Worm (Caenorhabditis elegans) whole organism, L1 larva: ENCODE measurements around the gene ddx-23.

Source experiments
- C16A3.4 ChIP-seq: fragments of 150-350 bp; optimal IDR thresholded peaks from 2 replicates; lab custom pipeline; 2014; ENCODE audit warnings: missing biosample characterization, missing genetic modification characterization
- F16B12.6 ChIP-seq: fragments of 150-350 bp; optimal IDR thresholded peaks from 2 replicates; lab custom pipeline; 2014; ENCODE audit warnings: missing biosample characterization, missing genetic modification characterization
- aha-1 ChIP-seq: fragments of 150-350 bp; optimal IDR thresholded peaks from 2 replicates; lab custom pipeline; 2014; ENCODE audit warnings: missing biosample characterization, missing genetic modification characterization
- aly-2 ChIP-seq: fragments of 150-350 bp; optimal IDR thresholded peaks from 2 replicates; lab custom pipeline; 2014; ENCODE audit warnings: missing biosample characterization, missing genetic modification characterization
- blmp-1 ChIP-seq: fragments of 150-350 bp; optimal IDR thresholded peaks from 2 replicates; lab custom pipeline; 2014; ENCODE audit warnings: missing biosample characterization, missing genetic modification characterization
- ceh-63 ChIP-seq: fragments of 200-800 bp; sonication (Bioruptor generic); optimal IDR thresholded peaks from 2 replicates; lab custom pipeline; 2018; ENCODE audit warnings: mild to moderate bottlenecking, missing genetic modification characterization, missing compliant biosample characterization
- ceh-8 ChIP-seq: fragments of 200-800 bp; sonication (Bioruptor generic); optimal IDR thresholded peaks from 2 replicates; lab custom pipeline; 2018; ENCODE audit warnings: mild to moderate bottlenecking, missing genetic modification characterization, moderate library complexity, missing compliant biosample characterization
- ceh-90 ChIP-seq: sonication (generic microtip); optimal IDR thresholded peaks from 2 replicates; lab custom pipeline; 2016; ENCODE audit warnings: missing genetic modification characterization, missing compliant biosample characterization
- ces-1 ChIP-seq: fragments of 150-350 bp; optimal IDR thresholded peaks from 2 replicates; lab custom pipeline; 2014; ENCODE audit warnings: missing biosample characterization, missing genetic modification reagents, missing genetic modification characterization
- dsc-1 ChIP-seq: sonication (generic microtip); optimal IDR thresholded peaks from 2 replicates; lab custom pipeline; 2016; ENCODE audit warnings: mild to moderate bottlenecking, missing genetic modification characterization, missing compliant biosample characterization
- efl-1 ChIP-seq, 4 experiments: fragments of 150-350 bp; optimal IDR thresholded peaks in 3 of 4; peaks in 1 of 4; 1 replicate in 1 of 4; 2 replicates in 3 of 4; lab custom pipeline; 2014; ENCODE audit warnings: missing biosample characterization in 2 of 4, missing genetic modification characterization in 2 of 4, missing genetic modification reagents in 2 of 4
- egl-27 ChIP-seq, 2 experiments: fragments of 150-350 bp in 1 of 2; sonication (generic microtip); optimal IDR thresholded peaks; 3 replicates each; lab custom pipeline; 2017 to 2018; ENCODE audit warnings: missing biosample characterization in 2 of 2, missing genetic modification characterization in 2 of 2, missing genetic modification reagents in 2 of 2
- ets-5 ChIP-seq: fragments of 200-800 bp; sonication (Bioruptor generic); IDR thresholded peaks from 2 replicates; pipeline ENCODE4 v1.3.6; 2022; ENCODE audit warnings: missing genetic modification characterization, missing compliant biosample characterization
- fkh-10 ChIP-seq: sonication (generic microtip); optimal IDR thresholded peaks from 2 replicates; lab custom pipeline; 2017; ENCODE audit warnings: missing biosample characterization, missing genetic modification reagents, missing genetic modification characterization
- fkh-8 ChIP-seq: sonication (generic microtip); optimal IDR thresholded peaks from 2 replicates; lab custom pipeline; 2016; ENCODE audit warnings: mild to moderate bottlenecking, missing genetic modification characterization, missing compliant biosample characterization
- fos-1 ChIP-seq: fragments of 150-350 bp; optimal IDR thresholded peaks from 2 replicates; lab custom pipeline; 2014; ENCODE audit warnings: missing biosample characterization, missing genetic modification characterization
- grh-1 ChIP-seq: fragments of 200-800 bp; sonication (Bioruptor generic); IDR thresholded peaks from 2 replicates; pipeline ENCODE4 v1.3.6; 2022; ENCODE audit warnings: missing genetic modification reagents, missing genetic modification characterization, missing compliant biosample characterization
- hlh-4 ChIP-seq: sonication (generic microtip); optimal IDR thresholded peaks from 2 replicates; lab custom pipeline; 2016; ENCODE audit warnings: mild to moderate bottlenecking, missing genetic modification characterization, missing compliant biosample characterization
- irx-1 ChIP-seq: sonication (generic microtip); optimal IDR thresholded peaks from 2 replicates; lab custom pipeline; 2016; ENCODE audit warnings: missing genetic modification characterization, missing compliant biosample characterization
- isw-1 ChIP-seq: fragments of 200-800 bp; sonication (Bioruptor generic); IDR thresholded peaks from 2 replicates; pipeline ENCODE4 v1.3.6; 2022; ENCODE audit warnings: missing genetic modification characterization, missing compliant biosample characterization
- jun-1 ChIP-seq: fragments of 150-350 bp; optimal IDR thresholded peaks from 2 replicates; lab custom pipeline; 2014; ENCODE audit warnings: missing biosample characterization, missing genetic modification reagents, missing genetic modification characterization
- lin-35 ChIP-seq, 2 experiments: fragments of 150-350 bp; optimal IDR thresholded peaks; 2 replicates each; lab custom pipeline; 2014; ENCODE audit warnings: missing biosample characterization in 2 of 2, missing genetic modification characterization in 2 of 2, missing genetic modification reagents in 2 of 2
- lir-3 ChIP-seq: sonication (generic microtip); optimal IDR thresholded peaks from 2 replicates; lab custom pipeline; 2016; ENCODE audit warnings: mild to moderate bottlenecking, missing genetic modification characterization, moderate library complexity, missing compliant biosample characterization; ENCODE audit not compliant: poor library complexity
- lsy-2 ChIP-seq, 2 experiments: fragments of 150-350 bp; optimal IDR thresholded peaks; 2 replicates each; lab custom pipeline; 2014; ENCODE audit warnings: missing biosample characterization in 2 of 2, missing genetic modification characterization in 2 of 2
- mdl-1 ChIP-seq, 2 experiments: fragments of 150-350 bp; optimal IDR thresholded peaks; 2 replicates each; lab custom pipeline; 2014 to 2017; ENCODE audit warnings: missing biosample characterization in 2 of 2, missing genetic modification characterization in 2 of 2, inconsistent platforms in 1 of 2
- mef-2 ChIP-seq: fragments of 150-350 bp; optimal IDR thresholded peaks from 2 replicates; lab custom pipeline; 2014; ENCODE audit warnings: missing biosample characterization, missing genetic modification characterization
- nhr-11 ChIP-seq: fragments of 150-350 bp; optimal IDR thresholded peaks from 2 replicates; lab custom pipeline; 2014; ENCODE audit warnings: missing biosample characterization, missing genetic modification characterization
- nhr-12 ChIP-seq: sonication (generic microtip); optimal IDR thresholded peaks from 2 replicates; lab custom pipeline; 2017; ENCODE audit warnings: missing biosample characterization, missing genetic modification characterization
- nhr-19 ChIP-seq: fragments of 200-800 bp; sonication (Bioruptor generic); conservative IDR thresholded peaks from 2 replicates; pipeline ENCODE4 v1.3.6; 2022; ENCODE audit warnings: missing genetic modification characterization, missing compliant biosample characterization
- nhr-20 ChIP-seq: sonication (generic microtip); optimal IDR thresholded peaks from 2 replicates; lab custom pipeline; 2016; ENCODE audit warnings: mild to moderate bottlenecking, missing genetic modification characterization, missing compliant biosample characterization
- nhr-237 ChIP-seq: fragments of 150-350 bp; optimal IDR thresholded peaks from 2 replicates; lab custom pipeline; 2014; ENCODE audit warnings: missing biosample characterization, missing genetic modification characterization
- nhr-28 ChIP-seq: fragments of 150-350 bp; optimal IDR thresholded peaks from 2 replicates; lab custom pipeline; 2014; ENCODE audit warnings: missing biosample characterization, missing genetic modification characterization
- nhr-47 ChIP-seq: sonication (generic microtip); optimal IDR thresholded peaks from 2 replicates; lab custom pipeline; 2016; ENCODE audit warnings: mild to moderate bottlenecking, missing genetic modification characterization, moderate library complexity, missing compliant biosample characterization
- nhr-71 ChIP-seq: sonication (generic microtip); optimal IDR thresholded peaks from 2 replicates; lab custom pipeline; 2016; ENCODE audit warnings: mild to moderate bottlenecking, missing genetic modification characterization, moderate library complexity, missing compliant biosample characterization
- nhr-76 ChIP-seq: sonication (generic microtip); optimal IDR thresholded peaks from 2 replicates; lab custom pipeline; 2017; ENCODE audit warnings: missing biosample characterization, missing genetic modification characterization
- nhr-90 ChIP-seq: sonication (generic microtip); optimal IDR thresholded peaks from 2 replicates; lab custom pipeline; 2016; ENCODE audit warnings: mild to moderate bottlenecking, missing genetic modification characterization, missing compliant biosample characterization; ENCODE audit not compliant: poor library complexity
- pag-3 ChIP-seq: sonication (generic microtip); optimal IDR thresholded peaks from 2 replicates; lab custom pipeline; 2017; ENCODE audit warnings: missing genetic modification characterization, mild to moderate bottlenecking, missing compliant biosample characterization, antibody characterized with exemption, borderline replicate concordance; ENCODE audit not compliant: insufficient read depth
- pax-3 ChIP-seq: fragments of 200-800 bp; sonication (Bioruptor generic); optimal IDR thresholded peaks from 2 replicates; lab custom pipeline; 2018; ENCODE audit warnings: mild to moderate bottlenecking, missing genetic modification characterization, moderate library complexity, missing compliant biosample characterization
- pqm-1 ChIP-seq: sonication (generic microtip); optimal IDR thresholded peaks from 3 replicates; lab custom pipeline; 2017; ENCODE audit warnings: missing biosample characterization, missing genetic modification characterization
- rnt-1 ChIP-seq: sonication (generic microtip); optimal IDR thresholded peaks from 2 replicates; lab custom pipeline; 2016; ENCODE audit warnings: mild to moderate bottlenecking, missing genetic modification characterization, moderate library complexity, missing compliant biosample characterization
- skn-1 ChIP-seq: fragments of 150-350 bp; optimal IDR thresholded peaks from 2 replicates; lab custom pipeline; 2014; ENCODE audit warnings: missing biosample characterization, missing genetic modification characterization
- sox-4 ChIP-seq: sonication (generic microtip); optimal IDR thresholded peaks from 2 replicates; lab custom pipeline; 2016; ENCODE audit warnings: missing genetic modification characterization, missing compliant biosample characterization
- sup-37 ChIP-seq: fragments of 200-800 bp; sonication (Bioruptor generic); optimal IDR thresholded peaks from 2 replicates; lab custom pipeline; 2018; ENCODE audit warnings: mild to moderate bottlenecking, missing genetic modification characterization, missing compliant biosample characterization
- swsn-7 ChIP-seq: sonication (generic microtip); optimal IDR thresholded peaks from 2 replicates; lab custom pipeline; 2016; ENCODE audit warnings: missing genetic modification characterization, missing compliant biosample characterization
- tbx-2 ChIP-seq: sonication (generic microtip); optimal IDR thresholded peaks from 2 replicates; lab custom pipeline; 2016; ENCODE audit warnings: missing genetic modification characterization, missing compliant biosample characterization
- tlp-1 ChIP-seq: fragments of 150-350 bp; optimal IDR thresholded peaks from 2 replicates; lab custom pipeline; 2014; ENCODE audit warnings: missing biosample characterization, missing genetic modification characterization
- unc-30 ChIP-seq: sonication (generic microtip); optimal IDR thresholded peaks from 2 replicates; lab custom pipeline; 2017; ENCODE audit warnings: missing biosample characterization, missing genetic modification characterization
- unc-62 ChIP-seq: fragments of 150-350 bp; optimal IDR thresholded peaks from 2 replicates; lab custom pipeline; 2014; ENCODE audit warnings: missing biosample characterization, missing genetic modification reagents, missing genetic modification characterization
- unc-86 ChIP-seq: sonication (generic microtip); optimal IDR thresholded peaks from 2 replicates; lab custom pipeline; 2016; ENCODE audit warnings: missing genetic modification characterization, missing compliant biosample characterization
- unc-98 ChIP-seq: fragments of 200-800 bp; sonication (Bioruptor generic); IDR thresholded peaks from 2 replicates; pipeline ENCODE4 v1.3.6; 2022; ENCODE audit warnings: missing genetic modification characterization, missing compliant biosample characterization
- vab-15 ChIP-seq: sonication (generic microtip); optimal IDR thresholded peaks from 2 replicates; lab custom pipeline; 2017; ENCODE audit warnings: missing genotype, mild to moderate bottlenecking, missing genetic modification characterization, missing compliant biosample characterization
- zag-1 ChIP-seq: fragments of 150-350 bp; optimal IDR thresholded peaks from 2 replicates; lab custom pipeline; 2014; ENCODE audit warnings: missing biosample characterization, missing genetic modification characterization
- ztf-11 ChIP-seq, 2 experiments: sonication (generic microtip); optimal IDR thresholded peaks; 2 replicates each; lab custom pipeline; 2016 to 2017; ENCODE audit warnings: missing genetic modification characterization in 2 of 2, missing biosample characterization in 1 of 2, missing compliant biosample characterization in 1 of 2
- ztf-4 ChIP-seq: fragments of 150-350 bp; optimal IDR thresholded peaks from 2 replicates; lab custom pipeline; 2014; ENCODE audit warnings: missing biosample characterization, missing genetic modification characterization

The ddx-23 gene

ce11 chrIII:5836816-5837215 lies 16.3 kb downstream of the ddx-23 start, which contains the start of gene W04D12.1 (continued):
- no peak for TF ChIP-seq mef-2 (tag; lab: Kevin White, UChicago)
- TF ChIP-seq grh-1 (GFP tag; lab: Robert Waterston, UW), result no peak
- TF ChIP-seq swsn-7 (tag; lab: Kevin White, UChicago), result no peak
- no peak for TF ChIP-seq egl-27 (tag; optimal IDR thresholded peaks at IDR 0.05; lab: Kevin White, UChicago)
- no peak for TF ChIP-seq tlp-1 (tag; lab: Kevin White, UChicago)
- no peak for TF ChIP-seq sup-37
- TF ChIP-seq ceh-8 (GFP tag; lab: Kevin White, UChicago), result no peak
- no peak for TF ChIP-seq unc-62
- TF ChIP-seq aly-2, result no peak
- TF ChIP-seq nhr-28, result no peak
- TF ChIP-seq vab-15 (tag; lab: Kevin White, UChicago), result no peak
- no peak for TF ChIP-seq nhr-11 (tag; lab: Kevin White, UChicago)
- no peak for TF ChIP-seq C16A3.4 (tag; lab: Kevin White, UChicago)
- peak; percentile 94 for TF ChIP-seq blmp-1 (tag; lab: Kevin White, UChicago)
- no peak for TF ChIP-seq ztf-11 (tag; optimal IDR thresholded peaks at IDR 0.05; lab: Kevin White, UChicago)
- peak; percentile 12 for TF ChIP-seq nhr-71
- no peak for TF ChIP-seq unc-86 (tag; lab: Kevin White, UChicago)
- no peak for TF ChIP-seq hlh-4
- TF ChIP-seq fkh-8 (tag; lab: Kevin White, UChicago), result no peak
- no peak for TF ChIP-seq sox-4 (tag; lab: Kevin White, UChicago)
- no peak for TF ChIP-seq ztf-4
- peak; percentile 33 for TF ChIP-seq nhr-20 (tag; lab: Kevin White, UChicago)
- TF ChIP-seq pax-3 (tag; lab: Kevin White, UChicago), result no peak
- TF ChIP-seq dsc-1 (tag; lab: Kevin White, UChicago), result no peak
- TF ChIP-seq ets-5 (GFP tag; lab: Robert Waterston, UW), result no peak
- peak in 1 of 2 experiments; percentile 11 for TF ChIP-seq efl-1 (optimal IDR thresholded peaks at IDR 0.05; lab: Kevin White, UChicago)
- TF ChIP-seq efl-1 (GFP tag; optimal IDR thresholded peaks at IDR 0.05 in 1 of 2; lab: Kevin White, UChicago), result no peak
- TF ChIP-seq nhr-47, result no peak
- peak; percentile 15 for TF ChIP-seq rnt-1 (tag; lab: Kevin White, UChicago)
- no peak for TF ChIP-seq fkh-10 (GFP tag; lab: Kevin White, UChicago)
- TF ChIP-seq pag-3 (tag; lab: Kevin White, UChicago), result no peak
- no peak for TF ChIP-seq nhr-237 (tag; lab: Kevin White, UChicago)
- TF ChIP-seq irx-1 (tag; lab: Kevin White, UChicago), result no peak
- no peak for TF ChIP-seq fos-1 (tag; lab: Kevin White, UChicago)
- no peak for TF ChIP-seq aha-1 (tag; lab: Kevin White, UChicago)
- no peak for TF ChIP-seq pqm-1
- TF ChIP-seq skn-1 (tag; lab: Kevin White, UChicago), result peak; percentile 29
- TF ChIP-seq tbx-2, result no peak
- no peak for TF ChIP-seq nhr-90 (tag; lab: Kevin White, UChicago)
- TF ChIP-seq ceh-90 (tag; lab: Kevin White, UChicago), result no peak
- TF ChIP-seq F16B12.6 (tag; lab: Kevin White, UChicago), result no peak
- no peak for TF ChIP-seq jun-1 (tag; lab: Kevin White, UChicago)
- no peak for TF ChIP-seq isw-1 (GFP tag; lab: Robert Waterston, UW)
- TF ChIP-seq unc-30 (tag; lab: Kevin White, UChicago), result no peak
- TF ChIP-seq nhr-12 (tag; lab: Kevin White, UChicago), result no peak
- no peak for TF ChIP-seq ces-1 (GFP tag; lab: Kevin White, UChicago)
- no peak for TF ChIP-seq nhr-76 (tag; lab: Kevin White, UChicago)
- TF ChIP-seq lir-3 (tag; lab: Kevin White, UChicago), result no peak
- TF ChIP-seq lin-35 (GFP tag; optimal IDR thresholded peaks at IDR 0.05; lab: Kevin White, UChicago), result peak in 1 of 2 experiments; percentile 35
- TF ChIP-seq mdl-1 (tag; optimal IDR thresholded peaks at IDR 0.05; lab: Kevin White, UChicago), result no peak
- TF ChIP-seq unc-98, result no peak
- no peak for TF ChIP-seq nhr-19 (GFP tag; lab: Robert Waterston, UW)
- TF ChIP-seq ceh-63 (GFP tag; lab: Kevin White, UChicago), result no peak
- TF ChIP-seq zag-1 (tag; lab: Kevin White, UChicago), result no peak
- TF ChIP-seq lsy-2 (tag; optimal IDR thresholded peaks at IDR 0.05; lab: Kevin White, UChicago), result peak in 1 of 2 experiments; percentile 24
